Worm (Caenorhabditis elegans): ENCODE results near the gene Y73B6BL.31.

The Y73B6BL.31 gene

ce11 chrIV:6441601-6442000 lies at the start of gene Y73B6BL.31:
TSS of gene Y73B6BL.31 (plus strand) at chrIV:6441901.
- TF ChIP-seq him-1 (tag; optimal IDR thresholded peaks at IDR 0.05) (no peak), W03F9.2 (tag; optimal IDR thresholded peaks at IDR 0.05) (no peak), dao-5 (tag; optimal IDR thresholded peaks at IDR 0.05) (no peak)

DNA sequence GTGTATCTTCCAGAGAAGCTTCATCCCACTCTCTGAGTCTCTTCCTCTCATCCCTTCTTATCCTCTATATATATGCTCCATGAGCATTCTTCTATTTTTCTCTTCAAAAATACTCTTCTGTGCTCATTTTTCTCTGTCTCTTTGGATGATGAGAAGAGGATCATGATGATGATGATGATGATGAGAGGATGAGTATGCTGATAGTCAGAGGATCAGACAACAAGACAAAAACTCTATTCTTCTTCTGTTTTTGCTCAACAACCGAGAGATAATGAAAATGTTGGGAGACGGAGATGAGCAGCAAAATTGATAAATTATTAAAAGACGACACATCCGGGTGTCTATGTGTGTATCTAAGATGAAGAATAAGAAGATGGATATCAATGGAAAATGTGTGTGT lies 48.4 kb upstream of the Y73B6BL.31 start:
- TF ChIP-seq dao-5 (tag; optimal IDR thresholded peaks at IDR 0.05) (no peak), W03F9.2 (tag; optimal IDR thresholded peaks at IDR 0.05) (no peak), him-1 (tag; optimal IDR thresholded peaks at IDR 0.05) (peak; percentile 57)

- TF ChIP-seq him-1 (tag; optimal IDR thresholded peaks at IDR 0.05) = no peak
- no peak for TF ChIP-seq dao-5 (tag; optimal IDR thresholded peaks at IDR 0.05)
Measured at ce11 chrIV:6395190-6395589, 46.5 kb upstream of the Y73B6BL.31 start.

- TF ChIP-seq him-1 (tag; optimal IDR thresholded peaks at IDR 0.05) = no peak
- TF ChIP-seq dao-5 (tag; optimal IDR thresholded peaks at IDR 0.05) = no peak
- TF ChIP-seq W03F9.2 (tag; optimal IDR thresholded peaks at IDR 0.05) = no peak
Measured at ce11 chrIV:6402386-6402905, 39.3 kb upstream of the Y73B6BL.31 start, which contains the start of gene sfrp-1. TSS of gene sfrp-1 (minus strand) at chrIV:6402436.

DNA sequence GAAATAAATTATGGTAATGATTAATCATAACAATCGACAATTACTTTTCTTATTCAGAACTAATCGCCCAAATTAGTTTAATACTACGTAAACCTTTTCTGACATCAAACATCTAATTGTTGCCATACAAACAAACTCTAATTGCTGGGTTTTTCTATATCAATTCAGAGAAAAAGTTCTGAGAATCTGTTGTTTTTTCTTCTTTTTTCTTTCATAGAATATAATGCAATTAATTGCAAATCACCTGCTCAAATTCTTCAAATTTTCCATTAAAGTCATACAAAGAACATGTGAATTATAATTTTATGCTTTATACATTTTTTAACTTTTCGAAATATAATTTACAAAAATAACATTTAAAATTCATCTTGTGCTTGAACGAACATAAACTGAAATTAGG lies 38.3 kb upstream of the Y73B6BL.31 start:
- TF ChIP-seq dao-5 (tag; optimal IDR thresholded peaks at IDR 0.05) = no peak
- TF ChIP-seq him-1 (tag; optimal IDR thresholded peaks at IDR 0.05) = no peak
- TF ChIP-seq W03F9.2 (tag; optimal IDR thresholded peaks at IDR 0.05) = no peak

ce11 chrIV:6404871-6405270 lies 36.8 kb upstream of the Y73B6BL.31 start, which contains the start of gene srv-13:
TSS of gene srv-13 (plus strand) at chrIV:6405171.
- no peak for TF ChIP-seq him-1 (tag; optimal IDR thresholded peaks at IDR 0.05)
- TF ChIP-seq W03F9.2 (tag; optimal IDR thresholded peaks at IDR 0.05) = no peak
- no peak for TF ChIP-seq dao-5 (tag; optimal IDR thresholded peaks at IDR 0.05)

DNA sequence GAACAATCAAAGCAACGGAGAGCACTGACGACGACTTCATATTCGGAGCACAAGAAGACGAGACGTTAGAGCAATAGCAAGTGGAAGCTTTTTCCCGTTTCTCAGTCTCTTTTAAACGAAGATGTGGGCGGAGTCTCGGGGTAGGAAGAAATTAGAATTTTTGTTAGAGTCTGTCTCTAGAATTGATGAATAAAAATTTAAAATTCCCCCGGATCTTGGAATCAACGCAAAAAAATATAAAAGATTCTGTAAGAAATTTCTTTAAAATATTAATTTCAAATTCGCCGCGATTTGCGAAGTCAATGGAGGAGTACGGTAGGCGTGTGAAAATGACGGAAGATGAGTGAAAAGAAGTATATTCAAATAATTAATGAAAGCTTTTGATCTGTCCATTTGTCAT lies 28.2 kb upstream of the Y73B6BL.31 start, which contains the start of gene nlp-71:
TSS of gene nlp-71 (minus strand) at position 101 of the 400 bp plus-strand sequence.
- no peak for TF ChIP-seq him-1 (tag; optimal IDR thresholded peaks at IDR 0.05)
- no peak for TF ChIP-seq dao-5 (tag; optimal IDR thresholded peaks at IDR 0.05)
- no peak for TF ChIP-seq W03F9.2 (tag; optimal IDR thresholded peaks at IDR 0.05)

DNA sequence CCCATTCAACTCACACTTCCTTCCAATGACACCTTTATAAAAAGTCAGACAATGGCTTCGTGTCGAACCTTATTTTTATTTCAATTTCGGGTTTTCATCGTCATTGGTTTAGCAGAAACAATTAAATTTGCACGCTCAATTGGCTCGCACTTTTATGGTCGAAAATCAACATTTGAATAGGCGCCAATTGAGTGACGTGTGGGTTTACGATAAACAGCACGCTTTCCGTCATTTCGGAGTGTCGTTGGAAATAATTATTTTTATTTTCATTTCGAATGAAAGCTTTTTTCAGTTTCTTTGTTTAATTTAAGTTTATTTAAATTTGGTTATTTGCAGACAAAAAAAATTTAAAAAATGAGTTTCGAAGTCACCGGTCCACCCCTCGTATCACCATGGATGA lies 26.6 kb upstream of the Y73B6BL.31 start, which contains the start of gene exos-2:
TSS of gene exos-2 (plus strand) at position 330 of the 400 bp plus-strand sequence.
- TF ChIP-seq W03F9.2 (tag; optimal IDR thresholded peaks at IDR 0.05) (no peak), dao-5 (tag; optimal IDR thresholded peaks at IDR 0.05) (no peak), him-1 (tag; optimal IDR thresholded peaks at IDR 0.05) (no peak)

DNA sequence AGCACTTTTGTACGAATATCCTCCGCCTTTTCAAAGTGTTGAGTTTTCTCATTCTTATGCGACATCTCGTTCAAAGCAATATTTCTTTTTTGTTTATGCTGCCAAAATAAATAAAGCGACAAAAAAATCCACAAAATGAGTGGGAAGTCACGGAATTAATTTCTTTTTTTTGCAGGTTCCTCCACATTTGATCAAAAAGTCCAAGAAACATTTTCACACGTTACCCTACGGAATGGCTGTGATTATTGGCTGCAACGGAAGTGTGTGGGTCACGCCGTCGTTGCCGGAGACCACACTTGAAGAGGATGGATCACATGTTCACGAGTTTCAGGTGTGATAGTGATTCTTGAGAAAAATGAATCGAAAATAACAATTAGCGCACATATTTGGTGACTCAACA lies 25.1 kb upstream of the Y73B6BL.31 start, which contains the start of gene Y73B6BL.22:
TSS of gene Y73B6BL.22 (minus strand) at position 101 of the 400 bp plus-strand sequence.
- TF ChIP-seq W03F9.2 (tag; optimal IDR thresholded peaks at IDR 0.05) (no peak), him-1 (tag; optimal IDR thresholded peaks at IDR 0.05) (no peak), dao-5 (tag; optimal IDR thresholded peaks at IDR 0.05) (no peak)

ce11 chrIV:6417612-6418011 lies 24.1 kb upstream of the Y73B6BL.31 start:
- TF ChIP-seq dao-5 (tag; optimal IDR thresholded peaks at IDR 0.05) (no peak), W03F9.2 (tag; optimal IDR thresholded peaks at IDR 0.05) (no peak), him-1 (tag; optimal IDR thresholded peaks at IDR 0.05) (no peak)

ce11 chrIV:6419031-6419582 lies 22.6 kb upstream of the Y73B6BL.31 start, which contains the start of the genes Y73B6BL.23 and htp-2:
TSS of gene Y73B6BL.23 (minus strand) at chrIV:6419081.
TSS of gene htp-2 (plus strand) at chrIV:6419522.
- no peak for TF ChIP-seq dao-5 (tag; optimal IDR thresholded peaks at IDR 0.05)
- TF ChIP-seq W03F9.2 (tag; optimal IDR thresholded peaks at IDR 0.05) = no peak

- no peak for TF ChIP-seq him-1 (tag; optimal IDR thresholded peaks at IDR 0.05)
Measured at ce11 chrIV:6421183-6421635, 20.5 kb upstream of the Y73B6BL.31 start, which contains the start of gene puf-11. TSS of gene puf-11 (plus strand) at chrIV:6421585.

DNA sequence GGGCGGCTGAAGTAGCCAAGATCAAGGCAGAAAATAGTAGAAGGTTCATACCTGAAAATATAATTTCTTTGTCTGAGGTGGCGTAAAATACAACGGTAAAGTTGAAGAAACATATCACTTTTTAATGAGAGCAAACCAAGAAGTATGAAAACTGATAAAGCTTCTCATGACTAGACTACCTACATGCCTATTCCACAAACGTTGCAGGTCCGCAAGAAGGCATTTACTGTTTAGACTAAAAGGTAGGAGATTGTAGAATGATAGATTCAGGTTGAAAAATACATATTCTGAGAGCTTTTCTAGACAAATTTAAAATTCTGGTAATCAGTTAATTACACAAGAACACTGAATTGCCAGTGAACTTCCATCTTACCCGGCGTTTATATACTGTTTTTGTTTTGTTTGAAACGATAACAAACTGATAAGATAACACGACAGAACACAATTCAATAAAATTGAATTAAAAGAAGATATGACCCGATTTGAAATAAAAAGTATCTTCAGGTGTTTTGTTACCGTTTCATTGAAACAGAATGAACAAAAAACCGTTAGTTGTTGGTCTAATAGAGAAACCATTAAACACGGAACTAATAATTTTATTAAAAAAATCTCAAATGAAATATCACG lies 15.5 kb upstream of the Y73B6BL.31 start, which contains the start of gene acp-6:
TSS of gene acp-6 (minus strand) at position 51 of the 627 bp plus-strand sequence.
- TF ChIP-seq W03F9.2 (tag; optimal IDR thresholded peaks at IDR 0.05) (no peak), dao-5 (tag; optimal IDR thresholded peaks at IDR 0.05) (no peak), him-1 (tag; optimal IDR thresholded peaks at IDR 0.05) (no peak)

DNA sequence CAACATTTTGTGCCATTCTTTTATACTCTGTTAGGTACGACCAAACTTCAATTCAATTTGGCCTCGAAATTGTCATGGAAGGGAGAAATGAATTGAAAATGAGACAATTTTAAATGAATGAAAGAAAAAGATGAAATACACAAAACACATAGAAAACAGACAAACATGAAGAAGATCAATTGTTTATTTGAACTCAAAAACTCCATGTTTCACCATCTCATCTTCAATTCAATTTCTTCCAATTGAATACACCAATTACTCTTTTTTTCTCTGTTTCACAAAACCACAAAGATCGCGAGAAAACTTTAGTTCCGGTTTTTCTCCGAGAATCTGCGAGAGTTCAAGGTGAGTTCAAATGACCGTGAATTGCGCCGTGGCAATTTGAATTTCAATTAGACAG lies 14.5 kb upstream of the Y73B6BL.31 start:
- no peak for TF ChIP-seq dao-5 (tag; optimal IDR thresholded peaks at IDR 0.05)
- no peak for TF ChIP-seq W03F9.2 (tag; optimal IDR thresholded peaks at IDR 0.05)
- no peak for TF ChIP-seq him-1 (tag; optimal IDR thresholded peaks at IDR 0.05)
